Worm (Caenorhabditis elegans) whole organism, early embryonic: ENCODE data around the gene K07C5.3.

Source experiments
- ama-1 ChIP-seq: fragments of 150-350 bp; optimal IDR thresholded peaks from 2 replicates; lab custom pipeline; 2014
- ets-7 ChIP-seq: sonication (generic microtip); optimal IDR thresholded peaks from 2 replicates; lab custom pipeline; 2016; ENCODE audit warnings: missing genotype, missing genetic modification characterization, missing compliant biosample characterization
- hnd-1 ChIP-seq: sonication (generic microtip); optimal IDR thresholded peaks from 2 replicates; lab custom pipeline; 2016; ENCODE audit warnings: missing genetic modification characterization, missing compliant biosample characterization
- pes-1 ChIP-seq: fragments of 200-800 bp; sonication (Bioruptor generic); IDR thresholded peaks from 2 replicates; pipeline ENCODE4 v1.3.6; 2022; ENCODE audit warnings: missing genetic modification reagents, missing genetic modification characterization, missing compliant biosample characterization
- scrt-1 ChIP-seq: fragments of 200-800 bp; sonication (Bioruptor generic); IDR thresholded peaks from 2 replicates; pipeline ENCODE4 v1.3.6; 2022; ENCODE audit warnings: missing genetic modification characterization, missing compliant biosample characterization
- sea-1 ChIP-seq: fragments of 200-800 bp; sonication (Bioruptor generic); conservative IDR thresholded peaks from 2 replicates; pipeline ENCODE4 v1.3.6; 2022; ENCODE audit warnings: missing genetic modification characterization, missing compliant biosample characterization

DNA sequence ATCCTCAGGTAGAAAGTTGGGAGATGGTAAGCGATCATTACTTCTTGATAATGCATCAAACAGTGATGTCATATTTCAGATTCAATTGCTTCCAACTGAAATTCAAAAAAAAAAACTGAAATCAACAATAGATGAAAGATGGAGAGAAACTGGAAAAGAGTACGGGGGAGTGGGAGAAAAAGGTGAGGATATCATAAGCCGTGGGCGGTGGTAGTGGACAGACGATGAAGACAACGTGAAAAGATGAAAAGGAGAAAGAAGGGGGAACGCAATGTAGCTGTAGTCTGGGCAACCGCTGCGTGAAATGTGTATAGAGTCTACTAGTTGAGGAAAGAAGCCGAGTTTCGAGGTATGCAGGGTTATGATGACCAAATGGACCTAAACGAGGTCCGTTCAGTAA, 35.5 kb upstream of the K07C5.3 start, which contains the start of gene che-12:
- TF ChIP-seq ama-1 (lab: Kevin White, UChicago) (no peak), pes-1 (GFP tag; lab: Robert Waterston, UW) (no peak), scrt-1 (no peak), ets-7 (no peak), sea-1 (GFP tag; lab: Robert Waterston, UW) (no peak), hnd-1 (no peak)
